Worm (Caenorhabditis elegans): Measurements from ENCODE around the gene ZK1236.9.

ZK1236.9 gene

ce11 chrIII:8466735-8467134, 31.8 kb upstream of the ZK1236.9 start, which contains the start of gene mig-39:
Gene mig-39 (plus strand): TSS chrIII:8467035.
- no peak for TF ChIP-seq Y75B8A.6 (GFP tag; IDR thresholded peaks at IDR 0.05)
- TF ChIP-seq lin-1 (GFP tag; IDR thresholded peaks at IDR 0.05) = no peak
- no peak for TF ChIP-seq nhr-76 (tag; optimal IDR thresholded peaks at IDR 0.05)
- no peak for TF ChIP-seq ZK337.2 (GFP tag; IDR thresholded peaks at IDR 0.05)

- no peak for TF ChIP-seq hmg-1.1 (GFP tag; IDR thresholded peaks at IDR 0.05)
- TF ChIP-seq lsy-2 (tag; optimal IDR thresholded peaks at IDR 0.05) = peak in 1 of 2 experiments; percentile 77
Measured at ce11 chrIII:8461410-8461809, 26.4 kb upstream of the ZK1236.9 start.

- TF ChIP-seq ztf-11 (tag; optimal IDR thresholded peaks at IDR 0.05) (no peak), aha-1 (tag) (peak; percentile 69)
Measured at ce11 chrIII:8457605-8458004, 22.6 kb upstream of the ZK1236.9 start.

- TF ChIP-seq lin-39 (tag; optimal IDR thresholded peaks at IDR 0.05) (no peak), daf-19 (GFP tag; conservative IDR thresholded peaks at IDR 0.05) (no peak), fkh-10 (GFP tag; optimal IDR thresholded peaks at IDR 0.05) (no peak), nhr-102 (tag; optimal IDR thresholded peaks at IDR 0.05) (no peak), snpc-1.2 (GFP tag; IDR thresholded peaks at IDR 0.05) (no peak), daf-16 (GFP tag; optimal IDR thresholded peaks at IDR 0.05) (no peak), daf-16 (tag; optimal IDR thresholded peaks at IDR 0.05) (no peak), nhr-11 (tag; optimal IDR thresholded peaks at IDR 0.05) (no peak), F26F4.8 (GFP tag; conservative IDR thresholded peaks at IDR 0.05) (no peak), hlh-11 (tag; optimal IDR thresholded peaks at IDR 0.05) (no peak)
Measured at ce11 chrIII:8451181-8451580, 16.2 kb upstream of the ZK1236.9 start.

ce11 chrIII:8450494-8450893, 15.5 kb upstream of the ZK1236.9 start:
- no peak for TF ChIP-seq F10B5.3 (tag; optimal IDR thresholded peaks at IDR 0.05)
- TF ChIP-seq duxl-1 (tag; optimal IDR thresholded peaks at IDR 0.05; ENCODE audit: poor library complexity) = peak; percentile 27
- no peak for TF ChIP-seq Y105C5A.15 (GFP tag; IDR thresholded peaks at IDR 0.05)
- TF ChIP-seq dmd-8 (GFP tag; IDR thresholded peaks at IDR 0.05) = no peak
- TF ChIP-seq lin-38 (GFP tag; IDR thresholded peaks at IDR 0.05) = peak; percentile 42; the same call in 1 of the 2 replicates
- peak; percentile 20 for TF ChIP-seq hlh-30 (tag; optimal IDR thresholded peaks at IDR 0.05; ENCODE audit: insufficient read depth)
- no peak for TF ChIP-seq tag-97 (GFP tag; IDR thresholded peaks at IDR 0.05)
- no peak for TF ChIP-seq daf-16 (GFP tag; optimal IDR thresholded peaks at IDR 0.05)
- peak; percentile 54 for TF ChIP-seq daf-16 (tag; optimal IDR thresholded peaks at IDR 0.05)
- no peak for TF ChIP-seq sdz-12 (GFP tag; optimal IDR thresholded peaks at IDR 0.05)

- TF ChIP-seq saeg-2 (GFP tag; IDR thresholded peaks at IDR 0.05) = no peak
- TF ChIP-seq ztf-11 (tag; optimal IDR thresholded peaks at IDR 0.05) = no peak
- no peak for TF ChIP-seq dmd-8 (GFP tag; IDR thresholded peaks at IDR 0.05)
- TF ChIP-seq nhr-102 (tag; optimal IDR thresholded peaks at IDR 0.05) = peak; percentile 35
- TF ChIP-seq cey-2 (tag; optimal IDR thresholded peaks at IDR 0.05; ENCODE audit: borderline replicate concordance, insufficient read depth) = no peak
- peak; percentile 33; the same call in 1 of the 2 replicates for TF ChIP-seq php-3 (GFP tag; IDR thresholded peaks at IDR 0.05)
- peak; percentile 15 for TF ChIP-seq nhr-6 (tag; optimal IDR thresholded peaks at IDR 0.05)
- no peak for TF ChIP-seq nhr-77 (tag; optimal IDR thresholded peaks at IDR 0.05)
- TF ChIP-seq dve-1 (tag; optimal IDR thresholded peaks at IDR 0.05; ENCODE audit: insufficient read depth) = peak; percentile 66
- peak; percentile 40 for TF ChIP-seq lir-3 (tag; optimal IDR thresholded peaks at IDR 0.05)
- TF ChIP-seq fkh-10 (GFP tag; optimal IDR thresholded peaks at IDR 0.05) = no peak
- TF ChIP-seq daf-16 (GFP tag; optimal IDR thresholded peaks at IDR 0.05) = peak; percentile 10 to 41
- peak; percentile 11 for TF ChIP-seq daf-16 (tag; optimal IDR thresholded peaks at IDR 0.05)
- peak; percentile 56 for TF ChIP-seq Y48G9A.11 (GFP tag; IDR thresholded peaks at IDR 0.05)
- 0 out of 2 replicates have a peak, but pooled peaks have one; percentile 56 for TF ChIP-seq lim-7 (GFP tag; IDR thresholded peaks at IDR 0.05)
- TF ChIP-seq lin-38 (GFP tag; IDR thresholded peaks at IDR 0.05) = peak; percentile 77
- peak; percentile 71; the same call in 1 of the 2 replicates for TF ChIP-seq lin-1 (GFP tag; IDR thresholded peaks at IDR 0.05)
- peak; percentile 2 for TF ChIP-seq nhr-111 (GFP tag; optimal IDR thresholded peaks at IDR 0.05)
- no peak for TF ChIP-seq nhr-11 (tag; optimal IDR thresholded peaks at IDR 0.05)
- peak; percentile 42; the same call in 1 of the 2 replicates for TF ChIP-seq vab-7 (GFP tag; IDR thresholded peaks at IDR 0.05)
- TF ChIP-seq T20F7.1 (GFP tag; optimal IDR thresholded peaks at IDR 0.05) = peak; percentile 75
- peak; percentile 73 for TF ChIP-seq F49E8.2 (tag; optimal IDR thresholded peaks at IDR 0.05; ENCODE audit: borderline replicate concordance)
- TF ChIP-seq dpl-1 (GFP tag; optimal IDR thresholded peaks at IDR 0.05) = peak; percentile 9
Measured at ce11 chrIII:8449160-8449807, 14.3 kb upstream of the ZK1236.9 start, which contains the start of gene mrpl-32. Gene mrpl-32 (plus strand): TSS chrIII:8449757.

Data from whole organism, L4 larva.